Fruit fly (Drosophila melanogaster) S2 (cell line): ENCODE data around the gene Mfe2.

ENCODE experiments used
- CG8478 ChIP-seq: fragments of >200 bp; optimal IDR thresholded peaks from 2 replicates; lab custom pipeline; 2018
- CTCF ChIP-seq, 2 experiments: fragments of >200 bp; optimal IDR thresholded peaks; 2 replicates each; lab custom pipeline; 2018

dm6 chrX:16281717-16282529 lies 11.2 kb downstream of the Mfe2 start:
- TF ChIP-seq CTCF (optimal IDR thresholded peaks at IDR 0.05; lab: Kevin White, UChicago) (no peak), CG8478 (lab: Kevin White, UChicago) (no peak)
